Fruit fly (Drosophila melanogaster): Measurements from ENCODE around the gene CIAPIN1.

dm6 chr2L:15052805-15053388, 14.2 kb upstream of the CIAPIN1 start:
- TF ChIP-seq HLHmδ (GFP tag; optimal IDR thresholded peaks at IDR 0.05) (no peak), stc (GFP tag; IDR thresholded peaks at IDR 0.05) (no peak), ara (GFP tag; IDR thresholded peaks at IDR 0.05) (no peak), CG6854 (GFP tag; optimal IDR thresholded peaks at IDR 0.05) (no peak), sr (GFP tag; IDR thresholded peaks at IDR 0.05) (no peak), PHDP (tag; optimal IDR thresholded peaks at IDR 0.05) (no peak), HLH3B (GFP tag; IDR thresholded peaks at IDR 0.05) (no peak), CG32767 (GFP tag; IDR thresholded peaks at IDR 0.05) (no peak), wek (GFP tag; optimal IDR thresholded peaks at IDR 0.05) (no peak), CG10147 (GFP tag; optimal IDR thresholded peaks at IDR 0.05) (no peak), CG4282 (GFP tag; optimal IDR thresholded peaks at IDR 0.05) (no peak), Bdp1 (GFP tag; optimal IDR thresholded peaks at IDR 0.05) (no peak)
